Fruit fly (Drosophila melanogaster) whole organism, embryonic: ENCODE results near the gene DnaJ-1.

Experiments
- Adf1 ChIP-seq: fragments of 200-800 bp; sonication (Bioruptor generic); IDR thresholded peaks from 2 replicates; pipeline ENCODE4 v1.3.6; 2022; ENCODE audit warnings: missing biosample characterization, missing genetic modification characterization
- B-H2 ChIP-seq: fragments of 200-800 bp; sonication (Bioruptor generic); optimal IDR thresholded peaks from 2 replicates; lab custom pipeline; 2018; ENCODE audit warnings: missing biosample characterization, mild to moderate bottlenecking, missing genetic modification characterization
- CG12155 ChIP-seq: fragments of 200-800 bp; sonication (Bioruptor generic); optimal IDR thresholded peaks from 3 replicates; lab custom pipeline; 2016; ENCODE audit warnings: missing biosample characterization, missing genetic modification characterization
- CG13624 ChIP-seq: fragments of 200-800 bp; sonication (Bioruptor generic); optimal IDR thresholded peaks from 2 replicates; lab custom pipeline; 2016; ENCODE audit warnings: missing biosample characterization, missing genetic modification characterization
- CG13775 ChIP-seq: fragments of 200-800 bp; sonication (Bioruptor generic); optimal IDR thresholded peaks from 3 replicates; lab custom pipeline; 2017; ENCODE audit warnings: missing biosample characterization, mild to moderate bottlenecking, missing genetic modification characterization
- CG14965 ChIP-seq: fragments of 200-800 bp; sonication (Bioruptor generic); optimal IDR thresholded peaks from 2 replicates; lab custom pipeline; 2016; ENCODE audit warnings: missing biosample characterization, missing genetic modification characterization, borderline replicate concordance
- CG18619 ChIP-seq: fragments of 200-800 bp; sonication (Bioruptor generic); optimal IDR thresholded peaks from 3 replicates; lab custom pipeline; 2017; ENCODE audit warnings: missing biosample characterization, mild to moderate bottlenecking, missing genetic modification characterization
- CG2202 ChIP-seq: fragments of 200-800 bp; sonication (Bioruptor generic); optimal IDR thresholded peaks from 2 replicates; lab custom pipeline; 2018; ENCODE audit warnings: missing biosample characterization, mild to moderate bottlenecking, missing genetic modification characterization
- CG30403 ChIP-seq: fragments of 200-800 bp; sonication (Bioruptor generic); optimal IDR thresholded peaks from 3 replicates; lab custom pipeline; 2016; ENCODE audit warnings: missing biosample characterization, missing genetic modification characterization
- CG31441 ChIP-seq: fragments of 200-800 bp; sonication (Bioruptor generic); IDR thresholded peaks from 2 replicates; pipeline ENCODE4 v1.3.6; 2022; ENCODE audit warnings: missing biosample characterization, missing genetic modification characterization
- CG32532 ChIP-seq: fragments of 200-800 bp; sonication (Bioruptor generic); IDR thresholded peaks from 2 replicates; pipeline ENCODE4 v1.3.6; 2022; ENCODE audit warnings: missing biosample characterization, missing genetic modification characterization
- CG32772 ChIP-seq: fragments of 200-800 bp; sonication (Bioruptor generic); IDR thresholded peaks from 2 replicates; pipeline ENCODE4 v1.3.6; 2022; ENCODE audit warnings: missing biosample characterization, missing genetic modification characterization
- CG33213 ChIP-seq: fragments of 200-800 bp; sonication (Bioruptor generic); optimal IDR thresholded peaks from 3 replicates; lab custom pipeline; 2016; ENCODE audit warnings: missing biosample characterization, missing genetic modification characterization
- CG34224 ChIP-seq: fragments of 200-800 bp; sonication (Bioruptor generic); IDR thresholded peaks from 3 replicates; pipeline ENCODE4 v1.3.6; 2022; ENCODE audit warnings: missing biosample characterization, missing genetic modification characterization; ENCODE audit not compliant: partially characterized antibody
- CG34376 ChIP-seq: fragments of 200-800 bp; sonication (Bioruptor generic); optimal IDR thresholded peaks from 2 replicates; lab custom pipeline; 2018; ENCODE audit warnings: missing biosample characterization, mild to moderate bottlenecking, missing genetic modification characterization
- CG4617 ChIP-seq: fragments of 200-800 bp; sonication (Bioruptor generic); optimal IDR thresholded peaks from 3 replicates; lab custom pipeline; 2016; ENCODE audit warnings: missing biosample characterization, missing genetic modification characterization, borderline replicate concordance
- CG4730 ChIP-seq: fragments of 200-800 bp; sonication (Bioruptor generic); IDR thresholded peaks from 2 replicates; pipeline ENCODE4 v1.3.6; 2022; ENCODE audit warnings: missing biosample characterization, missing genetic modification characterization
- CG4854 ChIP-seq: fragments of 200-800 bp; sonication (Bioruptor generic); optimal IDR thresholded peaks from 2 replicates; lab custom pipeline; 2016; ENCODE audit warnings: missing biosample characterization, missing genetic modification characterization, inconsistent platforms
- CG7357 ChIP-seq: fragments of 200-800 bp; sonication (Bioruptor generic); IDR thresholded peaks from 3 replicates; pipeline ENCODE4 v1.3.6; 2022; ENCODE audit warnings: missing biosample characterization, missing genetic modification characterization
- CG9876 ChIP-seq: fragments of 200-800 bp; sonication (Bioruptor generic); optimal IDR thresholded peaks from 2 replicates; lab custom pipeline; 2016; ENCODE audit warnings: missing biosample characterization, missing genetic modification characterization
- Camta ChIP-seq: fragments of 200-800 bp; sonication (Bioruptor generic); optimal IDR thresholded peaks from 2 replicates; lab custom pipeline; 2016; ENCODE audit warnings: missing biosample characterization, missing genetic modification characterization
- H2.0 ChIP-seq: fragments of 200-800 bp; sonication (Bioruptor generic); IDR thresholded peaks from 2 replicates; pipeline ENCODE4 v1.3.6; 2022; ENCODE audit warnings: missing biosample characterization, missing genetic modification characterization
- Hmx ChIP-seq: fragments of 200-800 bp; sonication (Bioruptor generic); optimal IDR thresholded peaks from 2 replicates; lab custom pipeline; 2016; ENCODE audit warnings: missing biosample characterization, missing genetic modification characterization
- MBD-R2 ChIP-seq: fragments of 200-800 bp; sonication (Bioruptor generic); IDR thresholded peaks from 2 replicates; pipeline ENCODE4 v1.3.6; 2022; ENCODE audit warnings: missing biosample characterization, missing genetic modification characterization
- NC2β ChIP-seq: fragments of 200-800 bp; sonication (Bioruptor generic); optimal IDR thresholded peaks from 2 replicates; lab custom pipeline; 2016; ENCODE audit warnings: missing biosample characterization, missing genetic modification characterization
- Rfx ChIP-seq: fragments of 200-800 bp; sonication (Bioruptor generic); IDR thresholded peaks from 2 replicates; pipeline ENCODE4 v1.3.6; 2022; ENCODE audit warnings: missing biosample characterization, missing genetic modification characterization
- Scr ChIP-seq: fragments of 200-800 bp; sonication (Bioruptor generic); IDR thresholded peaks from 2 replicates; pipeline ENCODE4 v1.3.6; 2022; ENCODE audit warnings: missing biosample characterization, missing genetic modification characterization; ENCODE audit not compliant: partially characterized antibody
- Sin3A ChIP-seq: fragments of >200 bp; optimal IDR thresholded peaks from 2 replicates; lab custom pipeline; 2018
- Usf ChIP-seq: fragments of 200-800 bp; sonication (Bioruptor generic); optimal IDR thresholded peaks from 2 replicates; lab custom pipeline; 2017; ENCODE audit warnings: missing genotype, missing biosample characterization, missing genetic modification characterization
- caup ChIP-seq: fragments of 200-800 bp; sonication (Bioruptor generic); optimal IDR thresholded peaks from 3 replicates; lab custom pipeline; 2017; ENCODE audit warnings: missing biosample characterization, mild to moderate bottlenecking, missing genetic modification characterization, moderate library complexity; ENCODE audit not compliant: severe bottlenecking
- cg ChIP-seq: fragments of 200-800 bp; sonication (Bioruptor generic); optimal IDR thresholded peaks from 3 replicates; lab custom pipeline; 2019; ENCODE audit warnings: missing biosample characterization, mild to moderate bottlenecking, missing genetic modification characterization, moderate library complexity
- cwo ChIP-seq: fragments of 200-800 bp; sonication (Bioruptor generic); optimal IDR thresholded peaks from 3 replicates; lab custom pipeline; 2017; ENCODE audit warnings: missing biosample characterization, missing genetic modification characterization, mild to moderate bottlenecking, moderate library complexity, missing genetic modification reagents
- dm ChIP-seq: fragments of 200-800 bp; sonication (Bioruptor generic); optimal IDR thresholded peaks from 3 replicates; lab custom pipeline; 2016; ENCODE audit warnings: missing biosample characterization, missing genetic modification characterization
- inv ChIP-seq: fragments of 200-800 bp; sonication (Bioruptor generic); IDR thresholded peaks from 2 replicates; pipeline ENCODE4 v1.3.6; 2022; ENCODE audit warnings: missing biosample characterization, missing genetic modification characterization; ENCODE audit not compliant: partially characterized antibody
- jigr1 ChIP-seq: fragments of 200-800 bp; sonication (Bioruptor generic); IDR thresholded peaks from 3 replicates; pipeline ENCODE4 v1.3.6; 2022; ENCODE audit warnings: missing biosample characterization, missing genetic modification characterization
- knrl ChIP-seq: fragments of 200-800 bp; sonication (Bioruptor generic); IDR thresholded peaks from 3 replicates; pipeline ENCODE4 v1.3.6; 2022; ENCODE audit warnings: missing biosample characterization, missing genetic modification characterization; ENCODE audit not compliant: partially characterized antibody
- mam ChIP-seq: fragments of 200-800 bp; sonication (Bioruptor generic); optimal IDR thresholded peaks from 3 replicates; lab custom pipeline; 2016; ENCODE audit warnings: missing biosample characterization, missing genetic modification characterization
- nerfin-1 ChIP-seq: fragments of 200-800 bp; sonication (Bioruptor generic); optimal IDR thresholded peaks from 3 replicates; lab custom pipeline; 2019; ENCODE audit warnings: missing biosample characterization, mild to moderate bottlenecking, missing genetic modification characterization, moderate library complexity
- psq ChIP-seq: fragments of 200-800 bp; sonication (Bioruptor generic); optimal IDR thresholded peaks from 2 replicates; lab custom pipeline; 2017; ENCODE audit warnings: missing biosample characterization, missing genetic modification characterization
- pum ChIP-seq: fragments of 200-800 bp; sonication (Bioruptor generic); optimal IDR thresholded peaks from 2 replicates; lab custom pipeline; 2016; ENCODE audit warnings: missing biosample characterization, missing genetic modification characterization
- ro ChIP-seq: fragments of 200-800 bp; sonication (Bioruptor generic); IDR thresholded peaks from 2 replicates; pipeline ENCODE4 v1.3.6; 2022; ENCODE audit warnings: missing biosample characterization, missing genetic modification characterization
- slou ChIP-seq: fragments of 200-800 bp; sonication (Bioruptor generic); optimal IDR thresholded peaks from 3 replicates; lab custom pipeline; 2016; ENCODE audit warnings: missing biosample characterization, missing genetic modification characterization
- sug ChIP-seq: fragments of 200-800 bp; optimal IDR thresholded peaks from 2 replicates; lab custom pipeline; 2019; ENCODE audit warnings: missing biosample characterization, mild to moderate bottlenecking, missing genetic modification characterization, moderate library complexity
- ttk ChIP-seq: fragments of 200-800 bp; sonication (Bioruptor generic); IDR thresholded peaks from 2 replicates; pipeline ENCODE4 v2.1.2; 2022; ENCODE audit warnings: missing biosample characterization, missing genetic modification characterization
- unc-4 ChIP-seq: fragments of 200-800 bp; sonication (Bioruptor generic); IDR thresholded peaks from 2 replicates; pipeline ENCODE4 v1.3.6; 2022; ENCODE audit warnings: missing biosample characterization, missing genetic modification characterization; ENCODE audit not compliant: partially characterized antibody
- unpg ChIP-seq: fragments of 200-800 bp; sonication (Bioruptor generic); optimal IDR thresholded peaks from 3 replicates; lab custom pipeline; 2018; ENCODE audit warnings: missing biosample characterization, mild to moderate bottlenecking, missing genetic modification characterization, moderate library complexity
- vnd ChIP-seq: fragments of 200-800 bp; sonication (Bioruptor generic); IDR thresholded peaks from 3 replicates; pipeline ENCODE4 v1.3.6; 2022; ENCODE audit warnings: missing biosample characterization, missing genetic modification characterization; ENCODE audit not compliant: partially characterized antibody

DnaJ-1 gene

dm6 chr3L:5770113-5770798, 18.3 kb upstream of the DnaJ-1 start (continued):
- no peak for TF ChIP-seq pum (GFP tag; lab: Kevin White, UChicago)
- TF ChIP-seq mam (GFP tag; lab: Kevin White, UChicago): no peak
- TF ChIP-seq ro (GFP tag; lab: Robert Waterston, UW): no peak
- no peak for TF ChIP-seq Usf (GFP tag; lab: Kevin White, UChicago)
- TF ChIP-seq CG13624 (GFP tag; lab: Kevin White, UChicago): no peak
- TF ChIP-seq CG30403: no peak
- TF ChIP-seq CG32772 (GFP tag; lab: Robert Waterston, UW): 0 out of 2 replicates have a peak, but pooled peaks have one; percentile 11
- TF ChIP-seq psq: no peak
- no peak for TF ChIP-seq CG32532 (GFP tag; lab: Robert Waterston, UW)
- no peak for TF ChIP-seq CG4854
- no peak for TF ChIP-seq slou (GFP tag; lab: Kevin White, UChicago)
- peak; percentile 87 for TF ChIP-seq cwo (GFP tag; lab: Kevin White, UChicago)
- TF ChIP-seq Adf1 (GFP tag; lab: Robert Waterston, UW): peak; percentile 76
- TF ChIP-seq Sin3A (lab: Kevin White, UChicago): peak; percentile 14
- no peak for TF ChIP-seq Camta
- no peak for TF ChIP-seq H2.0 (GFP tag; lab: Robert Waterston, UW)
- no peak for TF ChIP-seq CG14965 (GFP tag; lab: Kevin White, UChicago)
- no peak for TF ChIP-seq CG34376
- TF ChIP-seq Scr: no peak
- no peak for TF ChIP-seq sug
- peak; percentile 81 for TF ChIP-seq cg (GFP tag; lab: Kevin White, UChicago)
- TF ChIP-seq dm (GFP tag; lab: Kevin White, UChicago): peak; percentile 27

- TF ChIP-seq vnd: peak; percentile 91
- peak; percentile 26 for TF ChIP-seq nerfin-1 (tag; lab: Kevin White, UChicago)
- TF ChIP-seq inv (GFP tag; lab: Robert Waterston, UW): peak; percentile 89
- no peak; the same call in 2 of the 3 replicates for TF ChIP-seq jigr1 (GFP tag; lab: Robert Waterston, UW)
- peak; percentile 27 for TF ChIP-seq CG13775
- peak; percentile 89 for TF ChIP-seq Sin3A (lab: Kevin White, UChicago)
- TF ChIP-seq CG34224 (GFP tag; lab: Robert Waterston, UW): peak; percentile 94
- TF ChIP-seq B-H2 (GFP tag; lab: Kevin White, UChicago): peak; percentile 50
- no peak for TF ChIP-seq CG4730 (GFP tag; lab: Robert Waterston, UW)
- TF ChIP-seq CG7357 (GFP tag; lab: Robert Waterston, UW): no peak
- TF ChIP-seq CG9876: no peak
- TF ChIP-seq Rfx (GFP tag; lab: Robert Waterston, UW): 0 out of 2 replicates have a peak, but pooled peaks have one; percentile 24
- peak; percentile 19 for TF ChIP-seq CG33213 (GFP tag; lab: Kevin White, UChicago)
- no peak for TF ChIP-seq Hmx (GFP tag; lab: Kevin White, UChicago)
- TF ChIP-seq CG2202 (tag; lab: Kevin White, UChicago): no peak
- TF ChIP-seq unpg (GFP tag; lab: Kevin White, UChicago): peak; percentile 40
- no peak for TF ChIP-seq ttk (GFP tag; lab: Robert Waterston, UW)
- TF ChIP-seq CG18619 (GFP tag; lab: Kevin White, UChicago): no peak
- TF ChIP-seq knrl: peak; percentile 95
- TF ChIP-seq CG12155 (GFP tag; lab: Kevin White, UChicago): peak; percentile 16
- TF ChIP-seq unc-4: peak; percentile 97
- TF ChIP-seq MBD-R2 (GFP tag; lab: Robert Waterston, UW): peak; percentile 52
- no peak for TF ChIP-seq NC2β (GFP tag; lab: Kevin White, UChicago)
- no peak; the same call in 1 of the 2 replicates for TF ChIP-seq CG31441
- no peak for TF ChIP-seq caup (GFP tag; lab: Kevin White, UChicago)
- peak; percentile 30 for TF ChIP-seq CG4617 (GFP tag; lab: Kevin White, UChicago)
Measured at dm6 chr3L:5768532-5769497, 16.8 kb upstream of the DnaJ-1 start, which contains the start of the genes Ppat-Dpck and scny. Ppat-Dpck (minus strand) TSS chr3L:5768794. scny (plus strand) TSS chr3L:5769002.
